Fruit fly (Drosophila melanogaster): ENCODE results near the gene rux.

Gene rux

dm6 chrX:6039431-6040016, 1.9 kb upstream of the rux start, which contains the start of gene CG5937 (continued):
- TF ChIP-seq Adf1 (GFP tag; IDR thresholded peaks at IDR 0.05) = no peak
- no peak for TF ChIP-seq Side (GFP tag; optimal IDR thresholded peaks at IDR 0.05)
- TF ChIP-seq CG7786 (GFP tag; optimal IDR thresholded peaks at IDR 0.05) = no peak
- TF ChIP-seq Meics (GFP tag; optimal IDR thresholded peaks at IDR 0.05) = peak; percentile 47
- no peak for TF ChIP-seq fu2 (GFP tag; optimal IDR thresholded peaks at IDR 0.05)
- no peak for TF ChIP-seq br (optimal IDR thresholded peaks at IDR 0.05)
- TF ChIP-seq luna (GFP tag; optimal IDR thresholded peaks at IDR 0.05) = no peak
- TF ChIP-seq CG15269 (tag; optimal IDR thresholded peaks at IDR 0.05) = peak; percentile 27
- TF ChIP-seq CG31441 (GFP tag; IDR thresholded peaks at IDR 0.05) = peak; percentile 27; the same call in 1 of the 2 replicates
- no peak for TF ChIP-seq klu (GFP tag; IDR thresholded peaks at IDR 0.05)
- no peak for TF ChIP-seq gce (GFP tag; IDR thresholded peaks at IDR 0.05)
- no peak for TF ChIP-seq ind (GFP tag; optimal IDR thresholded peaks at IDR 0.05)
- peak; percentile 23 for TF ChIP-seq nmo (GFP tag; optimal IDR thresholded peaks at IDR 0.05)
- peak; percentile 5 for TF ChIP-seq Blimp-1 (GFP tag; optimal IDR thresholded peaks at IDR 0.05)
- no peak for TF ChIP-seq gsb (GFP tag; IDR thresholded peaks at IDR 0.05)
- peak; percentile 4 for TF ChIP-seq Fer1 (GFP tag; optimal IDR thresholded peaks at IDR 0.05)
- TF ChIP-seq CoRest (tag; optimal IDR thresholded peaks at IDR 0.05) = peak; percentile 42
- TF ChIP-seq exex (tag; optimal IDR thresholded peaks at IDR 0.05) = no peak
- no peak for TF ChIP-seq nerfin-2 (GFP tag; IDR thresholded peaks at IDR 0.05; ENCODE audit: partially characterized antibody)
- no peak for TF ChIP-seq slp2 (GFP tag; optimal IDR thresholded peaks at IDR 0.05)
- no peak for TF ChIP-seq Mes4 (GFP tag; optimal IDR thresholded peaks at IDR 0.05)
- no peak for TF ChIP-seq Taf1 (GFP tag; IDR thresholded peaks at IDR 0.05)
- TF ChIP-seq CG7928 (GFP tag; optimal IDR thresholded peaks at IDR 0.05) = peak; percentile 63
- no peak for TF ChIP-seq CG10321 (GFP tag; IDR thresholded peaks at IDR 0.05)
- TF ChIP-seq CG13287 (GFP tag; IDR thresholded peaks at IDR 0.05; ENCODE audit: partially characterized antibody) = no peak
- no peak for TF ChIP-seq eve (GFP tag; optimal IDR thresholded peaks at IDR 0.05)
- peak; percentile 44 for TF ChIP-seq CG7556 (GFP tag; optimal IDR thresholded peaks at IDR 0.05)
- TF ChIP-seq ken (GFP tag; IDR thresholded peaks at IDR 0.05) = no peak
- no peak for TF ChIP-seq ranshi (GFP tag; IDR thresholded peaks at IDR 0.05)
- no peak for TF ChIP-seq NK7.1 (GFP tag; optimal IDR thresholded peaks at IDR 0.05)
- no peak for TF ChIP-seq esg (GFP tag; conservative IDR thresholded peaks at IDR 0.05)
- TF ChIP-seq NfI (GFP tag; optimal IDR thresholded peaks at IDR 0.05) = peak; percentile 32
- no peak for TF ChIP-seq Aef1 (GFP tag; IDR thresholded peaks at IDR 0.05)
- peak; percentile 33 for TF ChIP-seq CG4328 (GFP tag; optimal IDR thresholded peaks at IDR 0.05)
- TF ChIP-seq unc-4 (GFP tag; IDR thresholded peaks at IDR 0.05; ENCODE audit: partially characterized antibody) = no peak
- TF ChIP-seq az2 (GFP tag; optimal IDR thresholded peaks at IDR 0.05) = no peak
- TF ChIP-seq CG5245 (GFP tag; optimal IDR thresholded peaks at IDR 0.05) = no peak
- no peak for TF ChIP-seq CG3726 (GFP tag; IDR thresholded peaks at IDR 0.05)
- TF ChIP-seq CkIIα-i1 (GFP tag; IDR thresholded peaks at IDR 0.05) = no peak
- no peak for TF ChIP-seq Hey (tag; optimal IDR thresholded peaks at IDR 0.05)
- TF ChIP-seq Lim3 (GFP tag; IDR thresholded peaks at IDR 0.05) = no peak
- TF ChIP-seq Dp (GFP tag; optimal IDR thresholded peaks at IDR 0.05) = no peak
- peak; percentile 29 for TF ChIP-seq CG14710 (tag; optimal IDR thresholded peaks at IDR 0.05)
- no peak for TF ChIP-seq Optix (GFP tag; IDR thresholded peaks at IDR 0.05)
- TF ChIP-seq CG3065 (GFP tag; optimal IDR thresholded peaks at IDR 0.05) = no peak
- TF ChIP-seq tx (GFP tag; optimal IDR thresholded peaks at IDR 0.05) = no peak
- TF ChIP-seq CG1647 (GFP tag; optimal IDR thresholded peaks at IDR 0.05) = no peak
- TF ChIP-seq CG11723 (GFP tag; optimal IDR thresholded peaks at IDR 0.05) = no peak
- TF ChIP-seq mirr (GFP tag; optimal IDR thresholded peaks at IDR 0.05) = no peak
- TF ChIP-seq nom (GFP tag; optimal IDR thresholded peaks at IDR 0.05) = no peak
- no peak for TF ChIP-seq tna (GFP tag; IDR thresholded peaks at IDR 0.05; ENCODE audit: partially characterized antibody)
- TF ChIP-seq CG12659 (GFP tag; optimal IDR thresholded peaks at IDR 0.05) = peak; percentile 10

Measured in whole organism, embryonic.